Worm (Caenorhabditis elegans): ENCODE results near the gene cyk-4.

- TF ChIP-seq him-1 (tag; optimal IDR thresholded peaks at IDR 0.05) (no peak), dao-5 (tag; optimal IDR thresholded peaks at IDR 0.05) (no peak)
Measured at ce11 chrIII:13742028-13742427, 29.0 kb downstream of the cyk-4 start.

All from whole organism, L4/young adult.